Fruit fly (Drosophila melanogaster) S2 (cell line): ENCODE results near the gene Galphai.

Experiments used
- CG8478 ChIP-seq: fragments of >200 bp; optimal IDR thresholded peaks from 2 replicates; lab custom pipeline; 2018
- CTCF ChIP-seq, 2 experiments: fragments of >200 bp; optimal IDR thresholded peaks; 2 replicates each; lab custom pipeline; 2018

DNA sequence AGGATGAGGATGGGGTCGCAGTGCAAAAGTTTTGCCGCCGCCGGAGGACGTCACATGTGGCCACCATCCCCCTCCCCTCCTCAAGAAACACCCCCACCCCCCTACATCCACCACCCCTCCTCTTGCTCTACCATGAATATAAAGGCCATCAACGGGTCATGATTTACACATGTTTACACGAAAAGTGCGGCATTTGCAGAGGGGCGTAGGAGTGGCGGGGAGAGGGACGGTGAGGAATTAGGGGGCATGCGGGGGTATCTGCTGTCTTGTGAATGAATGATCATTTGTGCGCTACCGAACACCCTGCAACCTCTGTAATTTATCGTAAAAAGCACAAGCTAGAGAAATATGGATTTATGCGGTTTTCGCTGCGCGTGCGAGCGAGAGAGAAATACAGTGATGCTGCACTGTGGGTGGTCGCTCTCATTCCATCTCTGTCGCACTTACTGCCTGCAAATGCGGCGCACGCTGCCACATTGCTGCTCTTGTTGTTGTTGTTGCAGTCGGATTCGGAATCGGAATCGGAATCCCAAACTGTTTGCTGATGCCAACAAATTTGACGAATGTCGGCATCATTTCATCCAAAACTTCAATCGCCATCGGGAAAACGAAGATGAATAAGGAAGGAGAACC lies 1.4 kb upstream of the Galphai start:
- TF ChIP-seq CG8478 (lab: Kevin White, UChicago): no peak
- no peak for TF ChIP-seq CTCF (optimal IDR thresholded peaks at IDR 0.05; lab: Kevin White, UChicago)
